Fruit fly (Drosophila melanogaster) whole organism: ENCODE data around the gene CG3726.

Experiments
- CG8478 ChIP-seq: fragments of >200 bp; optimal IDR thresholded peaks from 2 replicates; lab custom pipeline; 2018; ENCODE audit warnings: inconsistent platforms
- Dll ChIP-seq: fragments of >200 bp; optimal IDR thresholded peaks from 2 replicates; lab custom pipeline; 2017
- EcR ChIP-seq, 2 experiments: fragments of >200 bp; optimal IDR thresholded peaks; 2 replicates each; lab custom pipeline; 2017; ENCODE audit warnings: missing biosample characterization in 2 of 2, missing genetic modification characterization in 2 of 2, missing genetic modification reagents in 2 of 2
- pan ChIP-seq: fragments of >200 bp; optimal IDR thresholded peaks from 2 replicates; lab custom pipeline; 2017
- psq ChIP-seq: fragments of >200 bp; optimal IDR thresholded peaks from 2 replicates; lab custom pipeline; 2017

dm6 chrX:5968094-5968723, 51.3 kb downstream of the CG3726 start:
- TF ChIP-seq CG8478 (lab: Kevin White, UChicago) = no peak
- TF ChIP-seq Dll (lab: Kevin White, UChicago) = no peak
- TF ChIP-seq pan (lab: Kevin White, UChicago) = no peak
- no peak for TF ChIP-seq psq (lab: Kevin White, UChicago)
- no peak for TF ChIP-seq EcR (GFP tag; optimal IDR thresholded peaks at IDR 0.05; lab: Kevin White, UChicago)
